Worm (Caenorhabditis elegans) whole organism, midembryonic: ENCODE measurements around the gene rol-8.

ENCODE experiments used
- flt-1 ChIP-seq: fragments of 200-800 bp; sonication (Bioruptor generic); IDR thresholded peaks from 2 replicates; pipeline ENCODE4 v1.3.6; 2022; ENCODE audit warnings: missing genetic modification characterization, missing compliant biosample characterization
- ref-1 ChIP-seq: fragments of 200-800 bp; sonication (Bioruptor generic); conservative IDR thresholded peaks from 2 replicates; pipeline ENCODE4 v1.3.6; 2022; ENCODE audit warnings: missing genetic modification reagents, missing genetic modification characterization, missing compliant biosample characterization

DNA sequence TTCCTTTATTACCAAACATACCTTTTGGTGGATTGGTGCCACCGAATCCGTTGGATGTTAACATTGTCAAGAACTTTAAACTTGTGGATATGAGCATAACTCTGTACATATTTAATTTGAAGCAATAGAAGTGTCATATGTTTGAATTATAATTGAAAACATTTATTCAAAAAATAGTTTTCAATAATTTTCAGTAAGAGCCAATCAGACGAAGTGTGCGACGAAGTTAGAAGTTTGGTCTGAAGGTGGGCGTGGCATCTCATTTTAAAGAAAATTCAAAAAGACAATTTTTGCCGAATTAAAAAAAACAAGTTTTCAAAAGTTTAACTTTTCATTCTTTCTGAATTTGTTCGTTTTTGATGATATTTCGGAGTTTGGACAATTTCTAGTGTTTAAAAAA is 50.9 kb downstream of the rol-8 start, which contains the start of gene syd-1:
- TF ChIP-seq flt-1 (no peak), ref-1 (GFP tag; lab: Robert Waterston, UW) (no peak)
